Worm (Caenorhabditis elegans): ENCODE data around the gene K08D8.6.

DNA sequence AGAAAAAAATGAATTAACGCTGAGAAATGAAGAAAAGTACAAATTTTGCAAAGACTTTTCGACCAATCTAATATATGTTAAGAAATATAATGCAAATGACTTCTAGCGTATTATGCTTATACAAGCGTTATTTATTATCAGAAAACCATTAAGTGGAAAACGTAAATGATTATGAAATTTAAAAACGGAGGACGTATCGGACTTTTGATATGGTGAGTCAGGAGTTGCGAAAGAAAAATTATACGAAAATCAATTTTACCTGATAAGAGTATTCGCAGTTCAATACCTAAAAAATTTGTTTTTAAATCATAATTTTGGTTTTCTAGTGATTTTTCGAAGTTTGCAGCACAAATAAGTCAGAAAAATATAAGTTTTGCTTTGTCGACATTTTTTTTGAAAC is 13.8 kb downstream of the K08D8.6 start:
- TF ChIP-seq swsn-7 (tag; optimal IDR thresholded peaks at IDR 0.05) (no peak), unc-62 (GFP tag; optimal IDR thresholded peaks at IDR 0.05) (no peak), grh-1 (GFP tag; IDR thresholded peaks at IDR 0.05) (no peak), xbp-1 (tag; optimal IDR thresholded peaks at IDR 0.05) (no peak), fos-1 (tag; optimal IDR thresholded peaks at IDR 0.05) (no peak), nhr-237 (tag; optimal IDR thresholded peaks at IDR 0.05) (no peak), fkh-10 (GFP tag; optimal IDR thresholded peaks at IDR 0.05) (no peak), blmp-1 (tag; optimal IDR thresholded peaks at IDR 0.05) (no peak), ama-1 (optimal IDR thresholded peaks at IDR 0.05) (no peak), F16B12.6 (tag; optimal IDR thresholded peaks at IDR 0.05) (no peak), pqm-1 (tag; optimal IDR thresholded peaks at IDR 0.05) (no peak), egl-27 (tag; optimal IDR thresholded peaks at IDR 0.05) (no peak), dpl-1 (GFP tag; optimal IDR thresholded peaks at IDR 0.05) (no peak), ets-5 (GFP tag; IDR thresholded peaks at IDR 0.05) (no peak)

Data from whole organism, L1 larva.